Worm (Caenorhabditis elegans) whole organism, L3 larva: ENCODE measurements around the gene lgc-5.

ENCODE experiments used
- R02D3.7 ChIP-seq: fragments of 150-350 bp; optimal IDR thresholded peaks from 2 replicates; lab custom pipeline; 2014; ENCODE audit warnings: missing biosample characterization, missing genetic modification characterization
- ZK546.5 ChIP-seq: sonication (generic microtip); optimal IDR thresholded peaks from 2 replicates; lab custom pipeline; 2017; ENCODE audit warnings: missing biosample characterization, missing genetic modification characterization
- aly-2 ChIP-seq: fragments of 150-350 bp; optimal IDR thresholded peaks from 2 replicates; lab custom pipeline; 2014; ENCODE audit warnings: missing biosample characterization, missing genetic modification characterization
- ama-1 ChIP-seq: fragments of 150-350 bp; optimal IDR thresholded peaks from 2 replicates; lab custom pipeline; 2018
- ceh-16 ChIP-seq: sonication (generic microtip); optimal IDR thresholded peaks from 2 replicates; lab custom pipeline; 2017; ENCODE audit warnings: missing biosample characterization, missing genetic modification characterization
- ceh-28 ChIP-seq: fragments of 150-350 bp; optimal IDR thresholded peaks from 2 replicates; lab custom pipeline; 2014; ENCODE audit warnings: missing biosample characterization, missing genetic modification reagents, missing genetic modification characterization
- ceh-82 ChIP-seq: fragments of 150-350 bp; optimal IDR thresholded peaks from 2 replicates; lab custom pipeline; 2014; ENCODE audit warnings: missing biosample characterization, missing genetic modification characterization
- ceh-9 ChIP-seq: sonication (generic microtip); optimal IDR thresholded peaks from 2 replicates; lab custom pipeline; 2018; ENCODE audit warnings: missing biosample characterization, missing genetic modification characterization
- daf-12 ChIP-seq: fragments of 150-350 bp; optimal IDR thresholded peaks from 2 replicates; lab custom pipeline; 2014; ENCODE audit warnings: missing biosample characterization, missing genetic modification reagents, missing genetic modification characterization
- egl-27 ChIP-seq: sonication (generic microtip); optimal IDR thresholded peaks from 4 replicates; lab custom pipeline; 2017; ENCODE audit warnings: missing biosample characterization, missing genetic modification reagents, missing genetic modification characterization
- egl-5 ChIP-seq: fragments of 150-350 bp; optimal IDR thresholded peaks from 2 replicates; lab custom pipeline; 2017; ENCODE audit warnings: missing biosample characterization, missing genetic modification reagents, missing genetic modification characterization, inconsistent platforms
- elt-1 ChIP-seq: fragments of 150-350 bp; optimal IDR thresholded peaks from 2 replicates; lab custom pipeline; 2014; ENCODE audit warnings: missing biosample characterization, missing genetic modification characterization
- elt-2 ChIP-seq: sonication (generic microtip); optimal IDR thresholded peaks from 2 replicates; lab custom pipeline; 2016; ENCODE audit warnings: missing genetic modification reagents, mild to moderate bottlenecking, missing genetic modification characterization, missing compliant biosample characterization
- elt-3 ChIP-seq, 3 experiments: fragments of 150-350 bp in 1 of 3; sonication (generic microtip) in 2 of 3; optimal IDR thresholded peaks; 2 replicates in 2 of 3; 4 replicates in 1 of 3; lab custom pipeline; 2014 to 2017; ENCODE audit warnings: missing biosample characterization in 3 of 3, missing genetic modification characterization in 3 of 3
- eor-1 ChIP-seq, 2 experiments: fragments of 150-350 bp; optimal IDR thresholded peaks; 2 replicates each; lab custom pipeline; 2014 to 2018; ENCODE audit warnings: missing biosample characterization in 2 of 2, missing genetic modification characterization in 2 of 2
- fkh-10 ChIP-seq: sonication (generic microtip); optimal IDR thresholded peaks from 2 replicates; lab custom pipeline; 2017; ENCODE audit warnings: missing biosample characterization, missing genetic modification reagents, missing genetic modification characterization
- fkh-2 ChIP-seq: fragments of 150-350 bp; optimal IDR thresholded peaks from 2 replicates; lab custom pipeline; 2014; ENCODE audit warnings: missing biosample characterization, missing genetic modification reagents, missing genetic modification characterization
- fos-1 ChIP-seq: fragments of 150-350 bp; optimal IDR thresholded peaks from 2 replicates; lab custom pipeline; 2014; ENCODE audit warnings: missing biosample characterization, missing genetic modification characterization
- hmg-11 ChIP-seq: sonication (generic microtip); optimal IDR thresholded peaks from 2 replicates; lab custom pipeline; 2016; ENCODE audit warnings: missing genetic modification characterization, missing compliant biosample characterization
- jun-1 ChIP-seq: fragments of 150-350 bp; optimal IDR thresholded peaks from 2 replicates; lab custom pipeline; 2014; ENCODE audit warnings: missing biosample characterization, missing genetic modification reagents, missing genetic modification characterization
- lin-15B ChIP-seq: fragments of 150-350 bp; optimal IDR thresholded peaks from 2 replicates; lab custom pipeline; 2014; ENCODE audit warnings: missing biosample characterization, missing genetic modification characterization
- lin-39 ChIP-seq: fragments of 150-350 bp; optimal IDR thresholded peaks from 2 replicates; lab custom pipeline; 2018; ENCODE audit warnings: missing biosample characterization, missing genetic modification reagents, missing genetic modification characterization
- lsy-12 ChIP-seq: sonication (generic microtip); optimal IDR thresholded peaks from 2 replicates; lab custom pipeline; 2016; ENCODE audit warnings: mild to moderate bottlenecking, missing genetic modification characterization, missing compliant biosample characterization
- mdl-1 ChIP-seq: fragments of 150-350 bp; optimal IDR thresholded peaks from 2 replicates; lab custom pipeline; 2014; ENCODE audit warnings: missing biosample characterization, missing genetic modification characterization
- mml-1 ChIP-seq: fragments of 150-350 bp; sonication (generic microtip); optimal IDR thresholded peaks from 3 replicates; lab custom pipeline; 2014; ENCODE audit warnings: missing biosample characterization, missing genetic modification characterization
- nfya-1 ChIP-seq: sonication (generic microtip); optimal IDR thresholded peaks from 2 replicates; lab custom pipeline; 2017; ENCODE audit warnings: missing genetic modification characterization, mild to moderate bottlenecking, missing compliant biosample characterization, antibody characterized with exemption, moderate library complexity; ENCODE audit not compliant: insufficient read depth
- nhr-11 ChIP-seq: fragments of 150-350 bp; optimal IDR thresholded peaks from 2 replicates; lab custom pipeline; 2014; ENCODE audit warnings: missing biosample characterization, missing genetic modification characterization
- nhr-12 ChIP-seq: fragments of 150-350 bp; optimal IDR thresholded peaks from 2 replicates; lab custom pipeline; 2014; ENCODE audit warnings: missing biosample characterization, missing genetic modification characterization
- nhr-23 ChIP-seq: fragments of 150-350 bp; optimal IDR thresholded peaks from 2 replicates; lab custom pipeline; 2014; ENCODE audit warnings: missing biosample characterization, missing genetic modification reagents, missing genetic modification characterization
- nhr-237 ChIP-seq: fragments of 150-350 bp; optimal IDR thresholded peaks from 2 replicates; lab custom pipeline; 2014; ENCODE audit warnings: missing biosample characterization, missing genetic modification characterization
- nhr-25 ChIP-seq: sonication (generic microtip); optimal IDR thresholded peaks from 2 replicates; lab custom pipeline; 2017; ENCODE audit warnings: missing biosample characterization, missing genetic modification characterization
- nhr-28 ChIP-seq: fragments of 150-350 bp; optimal IDR thresholded peaks from 2 replicates; lab custom pipeline; 2014; ENCODE audit warnings: missing biosample characterization, missing genetic modification characterization
- nhr-43 ChIP-seq: sonication (generic microtip); optimal IDR thresholded peaks from 2 replicates; lab custom pipeline; 2016; ENCODE audit warnings: mild to moderate bottlenecking, missing genetic modification characterization, missing compliant biosample characterization; ENCODE audit not compliant: poor library complexity, severe bottlenecking
- nhr-67 ChIP-seq: fragments of 150-350 bp; optimal IDR thresholded peaks from 2 replicates; lab custom pipeline; 2014; ENCODE audit warnings: missing biosample characterization, missing genetic modification characterization
- nhr-76 ChIP-seq: fragments of 150-350 bp; sonication (generic microtip); optimal IDR thresholded peaks from 5 replicates; lab custom pipeline; 2014; ENCODE audit warnings: missing biosample characterization, missing genetic modification characterization
- nhr-77 ChIP-seq: fragments of 150-350 bp; optimal IDR thresholded peaks from 2 replicates; lab custom pipeline; 2014; ENCODE audit warnings: missing biosample characterization, missing genetic modification characterization
- pha-4 ChIP-seq: fragments of 150-350 bp; optimal IDR thresholded peaks from 2 replicates; lab custom pipeline; 2014; ENCODE audit warnings: missing biosample characterization, missing genetic modification reagents, missing genetic modification characterization
- pqm-1 ChIP-seq: fragments of 150-350 bp; optimal IDR thresholded peaks from 2 replicates; lab custom pipeline; 2017; ENCODE audit warnings: missing biosample characterization, missing genetic modification characterization, inconsistent platforms
- sea-2 ChIP-seq: fragments of 150-350 bp; sonication (generic microtip); optimal IDR thresholded peaks from 4 replicates; lab custom pipeline; 2014; ENCODE audit warnings: missing biosample characterization, missing genetic modification reagents, missing genetic modification characterization
- skn-1 ChIP-seq: fragments of 150-350 bp; optimal IDR thresholded peaks from 2 replicates; lab custom pipeline; 2014; ENCODE audit warnings: missing biosample characterization, missing genetic modification characterization
- snpc-4 ChIP-seq: fragments of 150-350 bp; optimal IDR thresholded peaks from 2 replicates; lab custom pipeline; 2014; ENCODE audit warnings: missing biosample characterization, missing genetic modification characterization
- tbx-2 ChIP-seq: sonication (generic microtip); optimal IDR thresholded peaks from 2 replicates; lab custom pipeline; 2016; ENCODE audit warnings: mild to moderate bottlenecking, missing genetic modification characterization, missing compliant biosample characterization
- unc-39 ChIP-seq: sonication (generic microtip); optimal IDR thresholded peaks from 4 replicates; lab custom pipeline; 2017; ENCODE audit warnings: missing biosample characterization, missing genetic modification characterization
- unc-62 ChIP-seq: fragments of 150-350 bp; sonication (generic microtip); optimal IDR thresholded peaks from 4 replicates; lab custom pipeline; 2014; ENCODE audit warnings: missing biosample characterization, missing genetic modification reagents, missing genetic modification characterization
- zag-1 ChIP-seq: fragments of 150-350 bp; optimal IDR thresholded peaks from 2 replicates; lab custom pipeline; 2014; ENCODE audit warnings: missing biosample characterization, missing genetic modification characterization
- ztf-11 ChIP-seq: fragments of 150-350 bp; optimal IDR thresholded peaks from 2 replicates; lab custom pipeline; 2014; ENCODE audit warnings: missing biosample characterization, missing genetic modification characterization
- ztf-4 ChIP-seq: fragments of 150-350 bp; optimal IDR thresholded peaks from 2 replicates; lab custom pipeline; 2014; ENCODE audit warnings: missing biosample characterization, missing genetic modification characterization

The lgc-5 gene

ce11 chrIV:8369135-8369534, 26.6 kb downstream of the lgc-5 start, which contains the start of gene D2096.6:
Gene D2096.6, minus strand, starts transcription at chrIV:8369235.
- TF ChIP-seq ama-1 (lab: Kevin White, UChicago), result no peak
- TF ChIP-seq egl-27 (tag; lab: Kevin White, UChicago), result no peak
- TF ChIP-seq ztf-11 (tag; lab: Kevin White, UChicago), result no peak
- no peak for TF ChIP-seq zag-1 (tag; lab: Kevin White, UChicago)
- no peak for TF ChIP-seq daf-12
- TF ChIP-seq skn-1 (tag; lab: Kevin White, UChicago), result no peak
- no peak for TF ChIP-seq lin-39 (tag; lab: Kevin White, UChicago)
- TF ChIP-seq nhr-23 (tag; lab: Kevin White, UChicago), result no peak
- TF ChIP-seq sea-2 (GFP tag; lab: Kevin White, UChicago), result no peak
- no peak for TF ChIP-seq unc-62 (GFP tag; lab: Kevin White, UChicago)
- TF ChIP-seq lsy-12, result no peak
- TF ChIP-seq nhr-11 (tag; lab: Kevin White, UChicago), result no peak
- no peak for TF ChIP-seq snpc-4 (tag; lab: Kevin White, UChicago)
- TF ChIP-seq pqm-1 (tag; lab: Kevin White, UChicago), result no peak
- no peak for TF ChIP-seq ztf-4 (tag; lab: Kevin White, UChicago)
- TF ChIP-seq mdl-1, result no peak
- no peak for TF ChIP-seq mml-1 (tag; lab: Kevin White, UChicago)
- TF ChIP-seq jun-1 (tag; lab: Kevin White, UChicago), result no peak
- TF ChIP-seq nhr-43 (tag; lab: Kevin White, UChicago), result no peak
- TF ChIP-seq tbx-2 (tag; lab: Kevin White, UChicago), result no peak

ce11 chrIV:8375381-8375780, 32.9 kb downstream of the lgc-5 start:
- TF ChIP-seq sea-2 (GFP tag; lab: Kevin White, UChicago) (no peak), eor-1 (tag; optimal IDR thresholded peaks at IDR 0.05; lab: Kevin White, UChicago) (no peak), lsy-12 (peak; percentile 79), mdl-1 (no peak), elt-3 (tag; optimal IDR thresholded peaks at IDR 0.05; lab: Kevin White, UChicago) (no peak), egl-5 (tag; lab: Kevin White, UChicago) (peak; percentile 71), fkh-10 (GFP tag; lab: Kevin White, UChicago) (no peak), ceh-9 (no peak), fos-1 (no peak), jun-1 (tag; lab: Kevin White, UChicago) (peak; percentile 55), unc-62 (GFP tag; lab: Kevin White, UChicago) (no peak), ceh-28 (tag; lab: Kevin White, UChicago) (no peak), zag-1 (tag; lab: Kevin White, UChicago) (no peak), egl-27 (tag; lab: Kevin White, UChicago) (peak; percentile 7), ztf-4 (tag; lab: Kevin White, UChicago) (peak; percentile 30), ceh-82 (tag; lab: Kevin White, UChicago) (peak; percentile 18), skn-1 (tag; lab: Kevin White, UChicago) (peak; percentile 57), nfya-1 (tag; lab: Kevin White, UChicago) (peak; percentile 80), elt-2 (peak; percentile 66), fkh-2 (tag; lab: Kevin White, UChicago) (no peak), aly-2 (tag; lab: Kevin White, UChicago) (no peak), nhr-23 (tag; lab: Kevin White, UChicago) (peak; percentile 56), nhr-43 (tag; lab: Kevin White, UChicago) (peak; percentile 81), nhr-25 (tag; lab: Kevin White, UChicago) (peak; percentile 59), ceh-16 (tag; lab: Kevin White, UChicago) (no peak), nhr-28 (tag; lab: Kevin White, UChicago) (no peak), daf-12 (no peak), R02D3.7 (tag; lab: Kevin White, UChicago) (peak; percentile 79), lin-15B (peak; percentile 59), hmg-11 (tag; lab: Kevin White, UChicago) (no peak), nhr-12 (tag; lab: Kevin White, UChicago) (no peak), tbx-2 (tag; lab: Kevin White, UChicago) (peak; percentile 59), ztf-11 (tag; lab: Kevin White, UChicago) (no peak), ZK546.5 (no peak), pha-4 (tag; lab: Kevin White, UChicago) (peak; percentile 88), elt-1 (tag; lab: Kevin White, UChicago) (no peak), nhr-76 (no peak), ama-1 (lab: Kevin White, UChicago) (peak; percentile 84), pqm-1 (tag; lab: Kevin White, UChicago) (peak; percentile 72), unc-39 (no peak), snpc-4 (tag; lab: Kevin White, UChicago) (peak; percentile 63), nhr-77 (tag; lab: Kevin White, UChicago) (no peak), nhr-11 (tag; lab: Kevin White, UChicago) (no peak), nhr-237 (no peak), mml-1 (tag; lab: Kevin White, UChicago) (no peak), lin-39 (tag; lab: Kevin White, UChicago) (peak; percentile 90), nhr-67 (no peak)
